Worm (Caenorhabditis elegans): ENCODE results near the gene clec-67.

The clec-67 gene

ce11 chrIV:3904620-3905019, 17.3 kb upstream of the clec-67 start, which contains the start of gene F56D6.21:
F56D6.21 (plus strand) TSS chrIV:3904920.
- TF ChIP-seq ztf-18 (tag; optimal IDR thresholded peaks at IDR 0.05): no peak
- no peak for TF ChIP-seq ztf-3 (GFP tag; optimal IDR thresholded peaks at IDR 0.05)
- TF ChIP-seq athp-1 (tag; optimal IDR thresholded peaks at IDR 0.05): no peak
- no peak for TF ChIP-seq C17E4.6 (GFP tag; IDR thresholded peaks at IDR 0.05)
- TF ChIP-seq ccch-3 (GFP tag; optimal IDR thresholded peaks at IDR 0.05): no peak
- no peak for TF ChIP-seq him-1 (tag; optimal IDR thresholded peaks at IDR 0.05)
- TF ChIP-seq let-607 (tag; optimal IDR thresholded peaks at IDR 0.05): no peak
- TF ChIP-seq F57A8.1 (GFP tag; optimal IDR thresholded peaks at IDR 0.05): no peak
- TF ChIP-seq gei-17 (GFP tag; optimal IDR thresholded peaks at IDR 0.05): no peak
- no peak for TF ChIP-seq lsl-1 (GFP tag; optimal IDR thresholded peaks at IDR 0.05)
- TF ChIP-seq mel-28 (tag; optimal IDR thresholded peaks at IDR 0.05; ENCODE audit: borderline replicate concordance): no peak
- no peak for TF ChIP-seq lir-1 (GFP tag; conservative IDR thresholded peaks at IDR 0.05)
- TF ChIP-seq ets-4 (GFP tag; optimal IDR thresholded peaks at IDR 0.05): no peak

- no peak for TF ChIP-seq akir-1 (GFP tag; optimal IDR thresholded peaks at IDR 0.05)
- TF ChIP-seq dox-1 (GFP tag; IDR thresholded peaks at IDR 0.05): no peak
- no peak for TF ChIP-seq ZK185.1 (tag; optimal IDR thresholded peaks at IDR 0.05; ENCODE audit: poor library complexity, severe bottlenecking)
- TF ChIP-seq die-1 (tag; optimal IDR thresholded peaks at IDR 0.05): no peak
- no peak for TF ChIP-seq attf-5 (GFP tag; optimal IDR thresholded peaks at IDR 0.05)
- TF ChIP-seq T07F8.4 (tag; optimal IDR thresholded peaks at IDR 0.05): no peak
- TF ChIP-seq lsy-27 (tag; optimal IDR thresholded peaks at IDR 0.05; ENCODE audit: borderline replicate concordance, insufficient read depth): no peak
- no peak for TF ChIP-seq egrh-3 (GFP tag; IDR thresholded peaks at IDR 0.05)
- TF ChIP-seq hrde-1 (tag; optimal IDR thresholded peaks at IDR 0.05; ENCODE audit: borderline replicate concordance): no peak
- no peak for TF ChIP-seq hsf-1 (GFP tag; IDR thresholded peaks at IDR 0.05)
- TF ChIP-seq rcor-1 (GFP tag; IDR thresholded peaks at IDR 0.05): no peak
- TF ChIP-seq pbrm-1 (GFP tag; IDR thresholded peaks at IDR 0.05): no peak
- TF ChIP-seq madf-6 (GFP tag; IDR thresholded peaks at IDR 0.05): no peak
- TF ChIP-seq B0336.3 (GFP tag; IDR thresholded peaks at IDR 0.05): no peak
Observed at ce11 chrIV:3906393-3906792, 15.6 kb upstream of the clec-67 start, which contains the start of gene F56D6.11. F56D6.11 (minus strand) TSS chrIV:3906493.

ce11 chrIV:3907506-3908188, 14.3 kb upstream of the clec-67 start, which contains the start of the genes F56D6.22 and F56D6.12:
F56D6.22 (minus strand) TSS chrIV:3907606.
F56D6.12 (plus strand) TSS chrIV:3908138.
- TF ChIP-seq chd-7 (tag; optimal IDR thresholded peaks at IDR 0.05) (no peak), unc-130 (GFP tag; optimal IDR thresholded peaks at IDR 0.05) (no peak), egrh-3 (GFP tag; IDR thresholded peaks at IDR 0.05) (no peak)

ce11 chrIV:3909114-3909513, 12.9 kb upstream of the clec-67 start, which contains the start of gene F56D6.13:
F56D6.13 (plus strand) TSS chrIV:3909414.
- TF ChIP-seq mel-28 (tag; optimal IDR thresholded peaks at IDR 0.05; ENCODE audit: borderline replicate concordance): no peak
- TF ChIP-seq madf-10 (tag; optimal IDR thresholded peaks at IDR 0.05): no peak
- TF ChIP-seq attf-6 (GFP tag; IDR thresholded peaks at IDR 0.05): no peak
- no peak for TF ChIP-seq T26A5.8 (tag; optimal IDR thresholded peaks at IDR 0.05)
